Fruit fly (Drosophila melanogaster) ovary, adult (tissue): ENCODE results near the gene KP78b.

Experiments used
- CG17801 ChIP-seq: fragments of 200-800 bp; optimal IDR thresholded peaks from 2 replicates; lab custom pipeline; 2019; ENCODE audit warnings: missing biosample characterization, mild to moderate bottlenecking, missing genetic modification characterization, moderate library complexity; ENCODE audit not compliant: partially characterized antibody

KP78b gene

DNA sequence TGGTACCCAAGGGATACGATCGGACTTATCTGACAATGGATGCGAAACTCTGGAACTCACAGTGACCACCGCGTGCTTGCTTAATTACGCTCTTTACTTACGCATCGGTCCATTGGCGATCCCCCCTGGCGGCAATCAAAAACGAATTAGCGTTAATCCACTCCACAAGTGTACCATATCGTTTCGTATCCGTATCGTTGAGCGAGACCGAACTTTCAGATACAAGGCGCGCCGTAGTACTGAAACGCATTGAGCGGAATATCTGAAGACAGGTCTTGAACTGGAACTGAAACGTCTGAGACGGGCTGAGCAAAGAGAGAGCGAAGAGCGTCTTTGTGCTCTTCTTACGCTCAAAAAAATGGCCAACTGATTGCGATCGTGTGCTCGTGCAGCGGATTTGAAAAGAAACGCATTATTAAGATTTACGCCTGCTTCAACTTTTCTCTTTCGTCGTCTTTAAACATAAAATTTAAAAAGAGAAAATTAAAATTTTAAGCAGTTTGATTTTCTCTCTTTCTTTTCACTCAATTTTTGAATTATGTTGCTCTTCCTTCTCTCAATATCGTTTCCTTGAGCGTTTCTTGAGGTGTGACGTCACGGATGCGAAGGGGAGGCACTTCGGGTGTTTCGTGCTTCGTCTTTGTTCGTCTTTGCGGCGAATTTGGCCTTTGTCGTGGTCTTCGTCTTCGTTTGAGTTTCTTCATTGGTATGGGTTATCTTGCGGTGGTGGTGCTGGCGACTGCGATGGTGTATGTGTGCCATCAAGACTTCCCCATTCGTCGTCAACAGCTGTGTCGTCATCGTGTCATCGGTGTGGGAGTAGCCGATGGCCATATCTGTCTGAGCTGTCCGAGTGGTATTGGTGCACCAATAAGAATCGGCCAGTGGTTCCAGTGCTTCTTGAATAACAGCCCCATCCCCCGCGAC, at the start of gene KP78b, which contains the start of gene KP78a:
Gene KP78b, minus strand, starts transcription at position 220 of the 927 bp plus-strand sequence.
Gene KP78a, minus strand, starts transcription at position 220 of the 927 bp plus-strand sequence.
- no peak for TF ChIP-seq CG17801

DNA sequence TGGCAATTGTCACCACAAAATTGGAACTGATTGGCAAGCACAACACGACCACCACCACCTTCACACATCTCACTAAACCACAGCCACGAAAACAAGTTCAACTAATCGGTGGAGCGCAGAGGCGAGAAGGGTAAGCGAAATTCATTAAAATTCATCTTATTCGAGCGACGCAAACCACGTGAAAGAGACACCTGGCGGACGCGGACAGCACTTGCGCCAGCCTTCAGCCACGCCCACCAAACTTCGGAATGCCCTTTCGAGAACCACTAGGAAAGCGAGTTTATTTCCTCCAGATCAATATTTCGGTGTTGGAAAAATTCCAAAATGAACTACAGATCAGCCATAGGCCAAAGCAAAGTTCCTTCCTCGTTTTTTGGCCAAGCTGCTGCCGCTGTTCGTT, 42.6 kb upstream of the KP78b start:
- TF ChIP-seq CG17801 = no peak

DNA sequence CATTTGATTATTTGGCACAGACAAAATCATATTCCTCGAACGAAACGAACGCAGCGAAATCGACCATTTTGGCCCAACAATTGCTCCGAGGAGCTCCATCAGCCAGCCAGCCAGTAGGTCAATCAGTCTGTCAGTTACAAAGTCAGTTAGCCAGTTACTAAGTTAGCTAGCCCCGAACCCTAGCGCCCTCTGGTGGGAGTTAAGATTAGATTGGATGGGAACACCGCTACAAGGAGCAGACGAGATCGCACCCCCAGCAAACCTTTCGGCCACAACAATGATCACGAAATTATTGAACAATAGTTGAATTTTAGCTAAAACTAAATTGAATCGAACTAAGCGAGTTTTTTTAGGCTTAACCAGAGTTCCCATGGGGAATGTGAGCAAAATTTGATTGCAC, 41.0 kb upstream of the KP78b start:
- TF ChIP-seq CG17801 = no peak

- TF ChIP-seq CG17801 = no peak
These were observed 39.9 kb upstream of the KP78b start for dm6 chr3R:11392805-11393204.

- TF ChIP-seq CG17801 = no peak
These were observed 25.7 kb upstream of the KP78b start for dm6 chr3R:11378564-11379112.

- no peak for TF ChIP-seq CG17801
These were observed 22.2 kb upstream of the KP78b start for dm6 chr3R:11375142-11375541.

DNA sequence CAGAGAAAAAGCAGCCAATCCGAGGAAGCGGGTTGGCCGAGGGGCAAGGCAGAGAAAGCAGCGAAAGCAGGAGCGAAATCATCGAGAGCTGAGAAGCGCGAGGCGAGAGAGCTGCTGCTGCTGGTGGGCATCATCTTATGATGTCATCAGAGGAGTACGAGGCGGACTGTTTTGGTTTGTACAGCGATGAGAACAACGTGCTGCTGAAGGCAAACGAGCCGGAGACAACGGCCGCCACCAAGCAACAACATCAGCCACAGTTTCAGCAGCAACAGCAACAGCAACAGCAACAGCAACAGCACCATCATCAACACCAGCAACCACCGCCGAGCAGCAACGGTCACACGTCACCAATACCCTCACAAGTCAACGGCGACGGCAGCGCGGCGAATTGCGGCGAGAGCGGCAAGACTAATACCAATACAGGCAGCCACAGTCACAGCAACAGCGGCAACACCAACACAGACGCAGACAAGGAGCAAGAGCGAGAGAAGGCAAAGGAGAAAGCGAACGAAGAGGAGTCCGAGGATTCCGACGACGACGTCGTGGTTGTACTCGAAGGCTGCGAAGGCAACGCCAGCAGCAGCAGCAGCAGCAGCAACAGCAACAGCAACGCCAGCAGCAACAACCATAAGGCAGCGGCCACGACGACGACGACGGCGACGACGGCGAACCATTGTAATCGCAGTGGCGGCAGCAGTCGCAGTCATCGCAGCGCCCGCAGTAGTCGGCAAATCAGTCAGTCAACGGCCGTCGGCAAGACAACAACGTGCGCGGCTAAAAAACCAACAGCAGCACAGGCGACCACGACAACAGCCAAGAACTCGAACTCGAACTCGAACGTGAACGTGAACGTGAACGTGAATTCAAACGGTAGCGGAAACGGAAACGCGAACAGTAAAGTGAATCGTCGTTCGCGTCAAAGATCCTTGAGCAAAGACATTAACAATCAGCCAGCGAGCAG, 19.4 kb upstream of the KP78b start:
- no peak for TF ChIP-seq CG17801

DNA sequence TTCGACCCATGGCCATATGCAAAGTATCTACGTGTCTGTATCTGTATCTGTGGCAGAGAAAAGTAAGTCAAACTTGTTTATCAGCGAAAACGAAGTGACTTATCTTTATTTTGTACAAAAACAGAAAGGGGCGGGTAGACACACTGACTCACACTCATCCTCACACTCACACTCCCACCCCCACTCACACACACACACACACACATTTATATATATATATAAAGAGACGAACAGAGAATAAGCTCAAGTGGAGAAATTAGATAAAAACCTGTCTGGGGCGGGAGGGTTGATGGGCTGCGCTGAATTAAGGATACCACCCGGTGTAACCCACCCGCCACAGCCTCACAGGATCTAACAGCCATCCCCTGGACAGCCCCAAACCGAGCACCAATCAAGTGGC, 17.9 kb upstream of the KP78b start:
- TF ChIP-seq CG17801 = no peak

DNA sequence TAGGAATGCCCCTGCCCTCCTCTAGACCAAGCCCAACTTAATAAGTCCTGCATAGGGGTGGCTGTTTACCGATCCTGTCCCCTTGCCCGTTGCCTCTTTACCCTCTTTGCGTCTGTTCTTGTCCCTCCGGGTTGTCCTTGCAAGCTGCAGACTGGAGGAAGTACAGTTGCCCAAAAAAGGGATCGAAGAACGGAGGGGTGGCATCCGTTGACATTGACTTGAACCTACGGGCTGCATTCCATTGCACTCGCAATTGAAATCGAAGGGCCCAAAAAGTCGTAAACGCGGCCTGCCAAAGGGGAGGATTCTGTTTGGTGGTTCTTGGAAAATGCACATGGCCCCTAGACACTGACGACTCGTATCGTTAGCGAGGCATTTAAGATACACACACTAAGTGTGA, 17.4 kb upstream of the KP78b start:
- no peak for TF ChIP-seq CG17801

DNA sequence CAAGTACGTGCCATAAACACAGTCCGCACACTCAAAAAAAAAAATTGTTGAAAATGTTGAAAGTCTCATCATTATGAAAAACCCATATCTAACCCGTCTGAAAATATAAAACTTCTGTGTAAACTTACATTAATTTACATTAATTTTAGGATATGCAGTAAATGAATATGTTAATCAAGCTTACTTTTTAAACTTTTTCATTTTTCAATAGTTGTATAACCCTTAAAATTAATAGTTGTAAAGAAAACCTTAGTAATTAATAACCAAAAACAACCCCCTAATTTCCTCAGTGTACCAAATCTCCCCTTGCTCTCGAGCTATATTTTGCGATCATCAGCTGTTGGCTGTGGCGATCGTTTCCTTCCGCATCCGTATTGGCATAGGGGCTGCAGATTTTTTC, 15.8 kb upstream of the KP78b start:
- no peak for TF ChIP-seq CG17801

- TF ChIP-seq CG17801 = no peak
These were observed 13.4 kb upstream of the KP78b start for dm6 chr3R:11366315-11366714.

DNA sequence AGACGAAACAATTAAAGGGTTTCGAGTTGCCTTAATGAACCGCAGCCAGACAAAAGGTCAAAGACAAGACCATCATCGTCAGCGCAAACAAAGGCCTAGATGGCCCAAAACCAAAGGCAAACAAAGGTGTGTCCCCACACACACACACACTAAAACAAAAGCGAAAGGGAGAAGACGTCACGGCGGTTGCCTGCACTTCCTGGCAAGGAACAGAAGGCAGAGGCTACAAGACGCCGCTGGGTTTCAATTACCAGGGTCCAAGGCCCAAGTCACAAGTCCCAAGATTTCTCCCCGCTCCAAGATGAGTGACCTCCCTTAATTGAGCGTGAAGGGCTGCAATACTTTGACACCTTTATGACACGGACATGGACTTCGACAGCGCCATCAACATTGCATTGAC, 10.6 kb upstream of the KP78b start:
- TF ChIP-seq CG17801 = no peak

dm6 chr3R:11361906-11362305, 9.0 kb upstream of the KP78b start:
- TF ChIP-seq CG17801 = no peak

DNA sequence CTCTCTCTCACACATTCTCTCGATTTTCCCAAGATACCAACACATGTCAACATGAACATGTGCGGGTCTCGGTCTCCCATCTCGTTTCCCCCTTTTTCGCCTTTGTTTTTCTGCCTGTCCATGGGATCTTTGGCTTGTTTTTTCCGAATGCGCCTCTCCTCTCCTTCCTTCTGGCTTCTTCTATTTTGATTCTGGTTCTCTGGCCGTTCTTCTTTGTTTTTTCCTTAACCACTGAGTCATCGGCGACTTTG, 524 bp downstream of the KP78b start:
- no peak for TF ChIP-seq CG17801

DNA sequence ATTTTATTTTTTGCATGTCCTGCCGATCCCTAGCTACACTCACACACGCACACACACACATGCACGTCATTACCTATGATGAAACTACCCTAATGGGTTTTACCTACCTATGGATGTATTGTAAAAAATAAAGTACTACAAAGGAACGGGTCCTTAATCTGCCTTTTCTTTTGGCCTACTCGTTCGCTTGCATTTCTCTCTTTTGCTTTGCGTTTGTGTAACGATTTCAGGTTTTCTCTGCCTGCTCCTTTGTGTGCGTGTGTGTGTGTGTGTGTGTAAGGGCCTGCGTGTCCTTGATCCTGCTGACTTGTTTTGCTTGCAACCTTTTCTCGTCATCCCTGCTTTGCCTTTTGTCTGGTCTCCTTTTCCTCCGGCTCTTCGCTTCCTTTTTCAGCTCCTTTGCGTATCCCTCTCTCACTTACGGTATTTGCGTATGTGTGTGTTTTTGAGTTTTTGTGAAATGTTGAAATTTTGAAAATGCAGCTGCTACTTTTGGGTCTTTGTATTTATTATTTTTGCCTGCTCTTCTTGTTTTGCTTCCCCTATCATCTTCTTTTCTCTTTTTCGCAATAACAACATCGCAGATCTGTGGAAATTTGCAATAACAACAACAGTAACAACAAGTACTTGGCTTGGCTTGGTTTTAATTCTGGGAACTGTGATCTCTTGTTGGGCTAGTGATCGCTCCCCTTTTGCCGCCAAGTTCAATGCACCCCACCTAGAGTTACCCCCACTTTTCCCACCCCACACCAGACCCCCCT, 1.0 kb downstream of the KP78b start:
- no peak for TF ChIP-seq CG17801

DNA sequence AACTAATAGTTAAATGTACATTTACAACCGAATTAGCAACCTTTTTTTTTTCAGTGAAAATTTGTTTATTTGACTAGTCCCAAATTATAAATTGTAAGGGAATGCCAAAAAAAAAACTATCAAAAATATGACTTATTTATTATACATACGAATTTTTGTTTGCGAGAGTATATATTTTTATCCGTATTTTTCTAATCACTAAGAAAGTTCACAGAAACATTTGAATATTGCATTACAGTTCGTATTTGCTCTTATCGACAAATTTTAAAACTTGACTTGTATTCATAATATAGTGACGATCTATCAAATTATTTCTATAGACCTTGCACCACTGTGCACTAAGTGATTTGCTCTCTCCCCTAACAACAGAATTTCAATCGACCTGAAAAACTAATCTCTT, 1.7 kb downstream of the KP78b start:
- no peak for TF ChIP-seq CG17801
